Worm (Caenorhabditis elegans) whole organism, L1 larva: ENCODE measurements around the gene lmtr-2.

ENCODE experiments used
- Y116A8C.19 ChIP-seq: sonication (generic microtip); optimal IDR thresholded peaks from 2 replicates; lab custom pipeline; 2016; ENCODE audit warnings: missing compliant biosample characterization, missing genetic modification characterization, borderline replicate concordance
- aly-2 ChIP-seq: fragments of 150-350 bp; optimal IDR thresholded peaks from 2 replicates; lab custom pipeline; 2014; ENCODE audit warnings: missing biosample characterization, missing genetic modification characterization
- lin-39 ChIP-seq: fragments of 150-350 bp; optimal IDR thresholded peaks from 2 replicates; lab custom pipeline; 2014; ENCODE audit warnings: missing biosample characterization, missing genetic modification reagents, missing genetic modification characterization
- nhr-12 ChIP-seq: sonication (generic microtip); optimal IDR thresholded peaks from 2 replicates; lab custom pipeline; 2017; ENCODE audit warnings: missing biosample characterization, missing genetic modification characterization
- nhr-237 ChIP-seq: fragments of 150-350 bp; optimal IDR thresholded peaks from 2 replicates; lab custom pipeline; 2014; ENCODE audit warnings: missing biosample characterization, missing genetic modification characterization
- nhr-76 ChIP-seq: sonication (generic microtip); optimal IDR thresholded peaks from 2 replicates; lab custom pipeline; 2017; ENCODE audit warnings: missing biosample characterization, missing genetic modification characterization
- snpc-4 ChIP-seq: fragments of 150-350 bp; optimal IDR thresholded peaks from 2 replicates; lab custom pipeline; 2014; ENCODE audit warnings: missing biosample characterization, missing genetic modification characterization
- unc-130 ChIP-seq: fragments of 150-350 bp; optimal IDR thresholded peaks from 2 replicates; lab custom pipeline; 2017; ENCODE audit warnings: missing biosample characterization, missing genetic modification characterization, inconsistent platforms
- unc-98 ChIP-seq: fragments of 200-800 bp; sonication (Bioruptor generic); IDR thresholded peaks from 2 replicates; pipeline ENCODE4 v1.3.6; 2022; ENCODE audit warnings: missing genetic modification characterization, missing compliant biosample characterization

DNA sequence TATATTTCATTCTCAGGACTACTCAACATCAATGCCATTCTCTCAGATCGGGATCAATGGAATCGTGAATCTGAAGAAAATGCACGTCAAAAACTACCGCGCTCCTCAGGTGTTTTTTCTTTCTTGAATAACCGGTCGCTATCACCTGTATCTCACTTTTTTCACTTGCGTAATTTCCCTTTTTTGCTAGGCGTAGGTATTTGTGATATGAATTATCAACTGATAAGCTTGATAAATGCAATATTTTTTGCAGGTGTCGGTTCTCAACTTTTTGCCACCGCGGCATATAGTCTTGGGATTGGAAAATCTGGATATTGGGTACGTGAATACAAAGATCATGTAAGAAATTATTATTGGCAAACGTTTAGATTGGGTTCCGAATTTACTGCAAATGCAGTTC is 44.3 kb upstream of the lmtr-2 start:
- TF ChIP-seq unc-98 (no peak), Y116A8C.19 (tag; lab: Kevin White, UChicago) (no peak), nhr-237 (tag; lab: Kevin White, UChicago) (no peak), nhr-76 (tag; lab: Kevin White, UChicago) (no peak), snpc-4 (tag; lab: Kevin White, UChicago) (no peak), nhr-12 (tag; lab: Kevin White, UChicago) (no peak), unc-130 (tag; lab: Kevin White, UChicago) (no peak), lin-39 (tag; lab: Kevin White, UChicago) (no peak), aly-2 (tag; lab: Kevin White, UChicago) (no peak)
